Worm (Caenorhabditis elegans) whole organism, L1 larva: Measurements from ENCODE around the gene str-233.
"Not testable (repeated sequence)": the region's sequence is repeated elsewhere in the genome, so short reads cannot be mapped to it uniquely, and the experiment has no call there.

Experiments used
- C04F5.9 ChIP-seq: sonication (generic microtip); optimal IDR thresholded peaks from 2 replicates; lab custom pipeline; 2016; ENCODE audit warnings: missing genetic modification characterization, missing compliant biosample characterization
- F16B12.6 ChIP-seq: fragments of 150-350 bp; optimal IDR thresholded peaks from 2 replicates; lab custom pipeline; 2014; ENCODE audit warnings: missing biosample characterization, missing genetic modification characterization
- Y116A8C.19 ChIP-seq: sonication (generic microtip); optimal IDR thresholded peaks from 2 replicates; lab custom pipeline; 2016; ENCODE audit warnings: missing compliant biosample characterization, missing genetic modification characterization, borderline replicate concordance
- aha-1 ChIP-seq: fragments of 150-350 bp; optimal IDR thresholded peaks from 2 replicates; lab custom pipeline; 2014; ENCODE audit warnings: missing biosample characterization, missing genetic modification characterization
- aly-2 ChIP-seq: fragments of 150-350 bp; optimal IDR thresholded peaks from 2 replicates; lab custom pipeline; 2014; ENCODE audit warnings: missing biosample characterization, missing genetic modification characterization
- blmp-1 ChIP-seq: fragments of 150-350 bp; optimal IDR thresholded peaks from 2 replicates; lab custom pipeline; 2014; ENCODE audit warnings: missing biosample characterization, missing genetic modification characterization
- ceh-63 ChIP-seq: fragments of 200-800 bp; sonication (Bioruptor generic); optimal IDR thresholded peaks from 2 replicates; lab custom pipeline; 2018; ENCODE audit warnings: mild to moderate bottlenecking, missing genetic modification characterization, missing compliant biosample characterization
- ceh-8 ChIP-seq: fragments of 200-800 bp; sonication (Bioruptor generic); optimal IDR thresholded peaks from 2 replicates; lab custom pipeline; 2018; ENCODE audit warnings: mild to moderate bottlenecking, missing genetic modification characterization, moderate library complexity, missing compliant biosample characterization
- ceh-88 ChIP-seq: fragments of 200-800 bp; sonication (Bioruptor generic); IDR thresholded peaks from 2 replicates; pipeline ENCODE4 v1.3.6; 2022; ENCODE audit warnings: missing genetic modification characterization, missing compliant biosample characterization
- ceh-90 ChIP-seq: sonication (generic microtip); optimal IDR thresholded peaks from 2 replicates; lab custom pipeline; 2016; ENCODE audit warnings: missing genetic modification characterization, missing compliant biosample characterization
- efl-1 ChIP-seq, 4 experiments: fragments of 150-350 bp; optimal IDR thresholded peaks in 3 of 4; peaks in 1 of 4; 1 replicate in 1 of 4; 2 replicates in 3 of 4; lab custom pipeline; 2014; ENCODE audit warnings: missing biosample characterization in 2 of 4, missing genetic modification characterization in 2 of 4, missing genetic modification reagents in 2 of 4
- efl-3 ChIP-seq: fragments of 200-800 bp; sonication (Bioruptor generic); optimal IDR thresholded peaks from 2 replicates; lab custom pipeline; 2018; ENCODE audit warnings: mild to moderate bottlenecking, missing genetic modification characterization, missing compliant biosample characterization
- elt-2 ChIP-seq: sonication (generic microtip); optimal IDR thresholded peaks from 2 replicates; lab custom pipeline; 2016; ENCODE audit warnings: missing genetic modification characterization, mild to moderate bottlenecking, inconsistent platforms, missing compliant biosample characterization, missing genetic modification reagents
- ets-5 ChIP-seq: fragments of 200-800 bp; sonication (Bioruptor generic); IDR thresholded peaks from 2 replicates; pipeline ENCODE4 v1.3.6; 2022; ENCODE audit warnings: missing genetic modification characterization, missing compliant biosample characterization
- fos-1 ChIP-seq: fragments of 150-350 bp; optimal IDR thresholded peaks from 2 replicates; lab custom pipeline; 2014; ENCODE audit warnings: missing biosample characterization, missing genetic modification characterization
- grh-1 ChIP-seq: fragments of 200-800 bp; sonication (Bioruptor generic); IDR thresholded peaks from 2 replicates; pipeline ENCODE4 v1.3.6; 2022; ENCODE audit warnings: missing genetic modification reagents, missing genetic modification characterization, missing compliant biosample characterization
- hlh-17 ChIP-seq: fragments of 200-800 bp; sonication (Bioruptor generic); optimal IDR thresholded peaks from 2 replicates; lab custom pipeline; 2018; ENCODE audit warnings: missing genetic modification characterization, mild to moderate bottlenecking, missing compliant biosample characterization, moderate library complexity, borderline replicate concordance
- hpl-2 ChIP-seq: fragments of 150-350 bp; optimal IDR thresholded peaks from 2 replicates; lab custom pipeline; 2014; ENCODE audit warnings: missing biosample characterization, missing genetic modification reagents, missing genetic modification characterization
- jun-1 ChIP-seq: fragments of 150-350 bp; optimal IDR thresholded peaks from 2 replicates; lab custom pipeline; 2014; ENCODE audit warnings: missing biosample characterization, missing genetic modification reagents, missing genetic modification characterization
- lin-13 ChIP-seq: fragments of 150-350 bp; optimal IDR thresholded peaks from 2 replicates; lab custom pipeline; 2014; ENCODE audit warnings: missing biosample characterization, missing genetic modification reagents, missing genetic modification characterization
- lin-35 ChIP-seq, 2 experiments: fragments of 150-350 bp; optimal IDR thresholded peaks; 2 replicates each; lab custom pipeline; 2014; ENCODE audit warnings: missing biosample characterization in 2 of 2, missing genetic modification characterization in 2 of 2, missing genetic modification reagents in 2 of 2
- lsy-2 ChIP-seq, 2 experiments: fragments of 150-350 bp; optimal IDR thresholded peaks; 2 replicates each; lab custom pipeline; 2014; ENCODE audit warnings: missing biosample characterization in 2 of 2, missing genetic modification characterization in 2 of 2
- mab-9 ChIP-seq: fragments of 200-800 bp; sonication (Bioruptor generic); IDR thresholded peaks from 2 replicates; pipeline ENCODE4 v1.3.6; 2022; ENCODE audit warnings: missing genetic modification reagents, missing genetic modification characterization, missing compliant biosample characterization
- mdl-1 ChIP-seq, 2 experiments: fragments of 150-350 bp; optimal IDR thresholded peaks; 2 replicates each; lab custom pipeline; 2014 to 2017; ENCODE audit warnings: missing biosample characterization in 2 of 2, missing genetic modification characterization in 2 of 2, inconsistent platforms in 1 of 2
- nhr-19 ChIP-seq: fragments of 200-800 bp; sonication (Bioruptor generic); conservative IDR thresholded peaks from 2 replicates; pipeline ENCODE4 v1.3.6; 2022; ENCODE audit warnings: missing genetic modification characterization, missing compliant biosample characterization
- nhr-237 ChIP-seq: fragments of 150-350 bp; optimal IDR thresholded peaks from 2 replicates; lab custom pipeline; 2014; ENCODE audit warnings: missing biosample characterization, missing genetic modification characterization
- nhr-47 ChIP-seq: sonication (generic microtip); optimal IDR thresholded peaks from 2 replicates; lab custom pipeline; 2016; ENCODE audit warnings: mild to moderate bottlenecking, missing genetic modification characterization, moderate library complexity, missing compliant biosample characterization
- nhr-71 ChIP-seq: sonication (generic microtip); optimal IDR thresholded peaks from 2 replicates; lab custom pipeline; 2016; ENCODE audit warnings: mild to moderate bottlenecking, missing genetic modification characterization, moderate library complexity, missing compliant biosample characterization
- nhr-76 ChIP-seq: sonication (generic microtip); optimal IDR thresholded peaks from 2 replicates; lab custom pipeline; 2017; ENCODE audit warnings: missing biosample characterization, missing genetic modification characterization
- nhr-77 ChIP-seq: fragments of 150-350 bp; optimal IDR thresholded peaks from 2 replicates; lab custom pipeline; 2014; ENCODE audit warnings: missing biosample characterization, missing genetic modification characterization
- nhr-84 ChIP-seq: sonication (generic microtip); optimal IDR thresholded peaks from 2 replicates; lab custom pipeline; 2017; ENCODE audit warnings: missing biosample characterization, missing genetic modification characterization
- nhr-90 ChIP-seq: sonication (generic microtip); optimal IDR thresholded peaks from 2 replicates; lab custom pipeline; 2016; ENCODE audit warnings: mild to moderate bottlenecking, missing genetic modification characterization, missing compliant biosample characterization; ENCODE audit not compliant: poor library complexity
- pag-3 ChIP-seq: sonication (generic microtip); optimal IDR thresholded peaks from 2 replicates; lab custom pipeline; 2017; ENCODE audit warnings: missing genetic modification characterization, mild to moderate bottlenecking, missing compliant biosample characterization, antibody characterized with exemption, borderline replicate concordance; ENCODE audit not compliant: insufficient read depth
- pax-3 ChIP-seq: fragments of 200-800 bp; sonication (Bioruptor generic); optimal IDR thresholded peaks from 2 replicates; lab custom pipeline; 2018; ENCODE audit warnings: mild to moderate bottlenecking, missing genetic modification characterization, moderate library complexity, missing compliant biosample characterization
- sox-4 ChIP-seq: sonication (generic microtip); optimal IDR thresholded peaks from 2 replicates; lab custom pipeline; 2016; ENCODE audit warnings: missing genetic modification characterization, missing compliant biosample characterization
- sptf-1 ChIP-seq: fragments of 150-350 bp; optimal IDR thresholded peaks from 2 replicates; lab custom pipeline; 2014; ENCODE audit warnings: missing biosample characterization, missing genetic modification characterization
- sup-37 ChIP-seq: fragments of 200-800 bp; sonication (Bioruptor generic); optimal IDR thresholded peaks from 2 replicates; lab custom pipeline; 2018; ENCODE audit warnings: mild to moderate bottlenecking, missing genetic modification characterization, missing compliant biosample characterization
- tbx-2 ChIP-seq: sonication (generic microtip); optimal IDR thresholded peaks from 2 replicates; lab custom pipeline; 2016; ENCODE audit warnings: missing genetic modification characterization, missing compliant biosample characterization
- tlp-1 ChIP-seq: fragments of 150-350 bp; optimal IDR thresholded peaks from 2 replicates; lab custom pipeline; 2014; ENCODE audit warnings: missing biosample characterization, missing genetic modification characterization
- vab-15 ChIP-seq: sonication (generic microtip); optimal IDR thresholded peaks from 2 replicates; lab custom pipeline; 2017; ENCODE audit warnings: missing genotype, mild to moderate bottlenecking, missing genetic modification characterization, missing compliant biosample characterization
- zag-1 ChIP-seq: fragments of 150-350 bp; optimal IDR thresholded peaks from 2 replicates; lab custom pipeline; 2014; ENCODE audit warnings: missing biosample characterization, missing genetic modification characterization
- zip-4 ChIP-seq: fragments of 200-800 bp; sonication (Bioruptor generic); optimal IDR thresholded peaks from 2 replicates; lab custom pipeline; 2018; ENCODE audit warnings: mild to moderate bottlenecking, missing genetic modification characterization, moderate library complexity, missing compliant biosample characterization
- ztf-11 ChIP-seq, 2 experiments: sonication (generic microtip); optimal IDR thresholded peaks; 2 replicates each; lab custom pipeline; 2016 to 2017; ENCODE audit warnings: missing genetic modification characterization in 2 of 2, missing biosample characterization in 1 of 2, missing compliant biosample characterization in 1 of 2

The str-233 gene

ce11 chrV:16000433-16000832, 9.0 kb downstream of the str-233 start, which contains the start of gene nhr-50 (continued):
- TF ChIP-seq nhr-19 (GFP tag; lab: Robert Waterston, UW) (no peak; the same call in 1 of the 2 replicates), nhr-47 (tag; lab: Kevin White, UChicago) (peak; percentile 61), efl-1 (optimal IDR thresholded peaks at IDR 0.05; lab: Kevin White, UChicago) (peak; percentile 28 to 36), efl-1 (GFP tag; optimal IDR thresholded peaks at IDR 0.05 in 1 of 2; lab: Kevin White, UChicago) (peak; percentile 15 to 95), sptf-1 (tag; lab: Kevin White, UChicago) (no peak), pax-3 (peak; percentile 36), zip-4 (GFP tag; lab: Kevin White, UChicago) (no peak), nhr-77 (tag; lab: Kevin White, UChicago) (peak; percentile 51), efl-3 (GFP tag; lab: Kevin White, UChicago) (no peak), mab-9 (GFP tag; lab: Robert Waterston, UW) (no peak), nhr-71 (tag; lab: Kevin White, UChicago) (peak; percentile 81), ets-5 (GFP tag; lab: Robert Waterston, UW) (no peak), nhr-84 (tag; lab: Kevin White, UChicago) (no peak), sox-4 (tag; lab: Kevin White, UChicago) (peak; percentile 7), fos-1 (tag; lab: Kevin White, UChicago) (peak; percentile 91), hlh-17 (GFP tag; lab: Kevin White, UChicago) (no peak), lsy-2 (tag; optimal IDR thresholded peaks at IDR 0.05; lab: Kevin White, UChicago) (peak; percentile 2 to 43), ztf-11 (tag; optimal IDR thresholded peaks at IDR 0.05; lab: Kevin White, UChicago) (no peak), nhr-90 (peak; percentile 36), Y116A8C.19 (no peak), ceh-88 (GFP tag; lab: Robert Waterston, UW) (no peak), aly-2 (tag; lab: Kevin White, UChicago) (no peak), tbx-2 (tag; lab: Kevin White, UChicago) (peak; percentile 11), pag-3 (tag; lab: Kevin White, UChicago) (no peak), lin-13 (no peak), ceh-90 (tag; lab: Kevin White, UChicago) (no peak), grh-1 (GFP tag; lab: Robert Waterston, UW) (no peak), vab-15 (tag; lab: Kevin White, UChicago) (no peak), nhr-237 (tag; lab: Kevin White, UChicago) (peak; percentile 18)

ce11 chrV:15996655-15997186, 12.7 kb downstream of the str-233 start, which contains the start of the genes C06C6.9 and C06C6.8:
TSS of gene C06C6.9 (minus strand) at chrV:15996755.
TSS of gene C06C6.8 (plus strand) at chrV:15997136.
- TF ChIP-seq ceh-90 (tag; lab: Kevin White, UChicago) (no peak), aha-1 (tag; lab: Kevin White, UChicago) (no peak), jun-1 (tag; lab: Kevin White, UChicago) (no peak), efl-1 (optimal IDR thresholded peaks at IDR 0.05; lab: Kevin White, UChicago) (no peak), efl-1 (GFP tag; optimal IDR thresholded peaks at IDR 0.05 in 1 of 2; lab: Kevin White, UChicago) (peak in 1 of 2 experiments; percentile 70), C04F5.9 (tag; lab: Kevin White, UChicago) (no peak), zag-1 (tag; lab: Kevin White, UChicago) (no peak)

DNA sequence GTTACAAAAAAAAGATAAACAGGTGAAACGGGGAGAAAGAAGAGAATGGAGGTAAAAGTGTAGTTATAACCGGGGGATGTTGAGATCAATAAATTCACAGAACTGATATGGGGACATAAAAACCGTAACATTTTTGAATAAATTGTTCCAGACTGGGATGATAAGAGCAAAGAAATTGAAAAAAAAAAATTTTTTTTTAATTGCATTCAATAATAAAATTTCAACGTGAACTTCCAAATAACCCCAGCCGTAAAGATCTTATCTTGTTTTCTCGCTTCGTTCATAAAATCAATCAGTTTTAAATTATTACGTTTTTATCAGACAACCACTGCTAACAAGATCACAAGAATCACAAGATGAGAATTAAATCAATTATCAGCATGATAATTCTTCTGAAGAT, 17.6 kb downstream of the str-233 start, which contains the start of gene C06C6.7:
Gene C06C6.7, plus strand, starts transcription at position 301 of the 400 bp plus-strand sequence.
- not testable (repeated sequence) for TF ChIP-seq grh-1 (GFP tag; lab: Robert Waterston, UW); elt-2 (tag; lab: Kevin White, UChicago); sup-37 (GFP tag; lab: Kevin White, UChicago)

DNA sequence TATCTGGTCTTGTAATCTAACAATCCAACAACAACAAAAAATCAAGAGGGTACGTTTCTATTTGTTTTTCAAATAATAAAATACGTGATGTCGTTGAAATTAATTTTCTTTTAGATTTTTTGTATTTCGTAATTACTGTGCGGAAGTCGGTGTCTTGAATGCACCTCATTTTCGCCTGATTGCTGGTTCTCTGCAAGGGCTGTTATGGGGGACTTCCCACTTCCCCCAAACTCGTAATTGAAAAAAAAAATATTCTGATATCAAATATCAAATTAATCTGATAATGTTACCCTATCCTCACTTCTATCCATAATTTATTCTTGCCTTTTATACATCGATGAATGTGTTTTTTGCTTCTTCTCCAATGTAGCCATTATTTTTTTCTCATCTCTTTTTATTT, 21.4 kb downstream of the str-233 start, which contains the start of gene F36G9.15:
Gene F36G9.15, minus strand, starts transcription at position 101 of the 400 bp plus-strand sequence.
- TF ChIP-seq F16B12.6 (tag; lab: Kevin White, UChicago): no peak
- no peak for TF ChIP-seq ceh-8 (GFP tag; lab: Kevin White, UChicago)
- TF ChIP-seq ceh-63 (GFP tag; lab: Kevin White, UChicago): no peak
- no peak for TF ChIP-seq nhr-237 (tag; lab: Kevin White, UChicago)
- no peak for TF ChIP-seq nhr-76 (tag; lab: Kevin White, UChicago)
- TF ChIP-seq mdl-1 (tag; optimal IDR thresholded peaks at IDR 0.05; lab: Kevin White, UChicago): no peak
- TF ChIP-seq ceh-90 (tag; lab: Kevin White, UChicago): no peak
- no peak for TF ChIP-seq pax-3
- no peak for TF ChIP-seq hpl-2
- TF ChIP-seq zag-1 (tag; lab: Kevin White, UChicago): no peak
- no peak for TF ChIP-seq lin-13
- no peak for TF ChIP-seq blmp-1 (tag; lab: Kevin White, UChicago)
- no peak for TF ChIP-seq nhr-84 (tag; lab: Kevin White, UChicago)
- no peak for TF ChIP-seq lin-35 (GFP tag; optimal IDR thresholded peaks at IDR 0.05; lab: Kevin White, UChicago)
- no peak for TF ChIP-seq tlp-1 (tag; lab: Kevin White, UChicago)
